Worm (Caenorhabditis elegans): ENCODE data around the gene nhr-52.

ce11 chrV:15652147-15652546, 25.2 kb upstream of the nhr-52 start:
- TF ChIP-seq nhr-90 (tag; optimal IDR thresholded peaks at IDR 0.05) (no peak), bed-2 (GFP tag; IDR thresholded peaks at IDR 0.05) (no peak), B0336.3 (GFP tag; IDR thresholded peaks at IDR 0.05) (no peak), snpc-4 (GFP tag; optimal IDR thresholded peaks at IDR 0.05) (no peak), snpc-4 (tag; optimal IDR thresholded peaks at IDR 0.05) (no peak), tbx-9 (tag; optimal IDR thresholded peaks at IDR 0.05; ENCODE audit: borderline replicate concordance) (no peak), mel-28 (tag; optimal IDR thresholded peaks at IDR 0.05; ENCODE audit: borderline replicate concordance) (no peak), rpc-1 (optimal IDR thresholded peaks at IDR 0.05) (no peak), rpc-1 (tag; optimal IDR thresholded peaks at IDR 0.05) (no peak), bed-1 (GFP tag; IDR thresholded peaks at IDR 0.05) (no peak), sea-2 (GFP tag; IDR thresholded peaks at IDR 0.05) (no peak)
